Fruit fly (Drosophila melanogaster) whole organism, embryonic: ENCODE data around the gene Tao.

Source experiments
- Adf1 ChIP-seq: fragments of 200-800 bp; sonication (Bioruptor generic); IDR thresholded peaks from 2 replicates; pipeline ENCODE4 v1.3.6; 2022; ENCODE audit warnings: missing biosample characterization, missing genetic modification characterization
- Aef1 ChIP-seq: fragments of 200-800 bp; sonication (Bioruptor generic); IDR thresholded peaks from 3 replicates; pipeline ENCODE4 v1.3.6; 2022; ENCODE audit warnings: missing biosample characterization, missing genetic modification characterization
- Antp ChIP-seq: fragments of 200-800 bp; sonication (Bioruptor generic); optimal IDR thresholded peaks from 3 replicates; lab custom pipeline; 2016; ENCODE audit warnings: missing biosample characterization, missing genetic modification characterization
- Bgb ChIP-seq: fragments of 200-800 bp; sonication (Bioruptor generic); IDR thresholded peaks from 2 replicates; pipeline ENCODE4 v1.3.6; 2022; ENCODE audit warnings: missing biosample characterization, missing genetic modification characterization; ENCODE audit not compliant: partially characterized antibody
- CG10147 ChIP-seq: fragments of 200-800 bp; sonication (Bioruptor generic); optimal IDR thresholded peaks from 2 replicates; lab custom pipeline; 2019; ENCODE audit warnings: missing biosample characterization, mild to moderate bottlenecking, missing genetic modification characterization, moderate library complexity
- CG10209 ChIP-seq: fragments of 200-800 bp; sonication (Bioruptor generic); optimal IDR thresholded peaks from 3 replicates; lab custom pipeline; 2017; ENCODE audit warnings: missing biosample characterization, mild to moderate bottlenecking, missing genetic modification characterization, missing genetic modification reagents
- CG11695 ChIP-seq: fragments of 200-800 bp; sonication (Bioruptor generic); IDR thresholded peaks from 3 replicates; pipeline ENCODE4 v1.3.6; 2022; ENCODE audit warnings: missing biosample characterization, missing genetic modification characterization
- CG14441 ChIP-seq: fragments of 200-800 bp; sonication (Bioruptor generic); IDR thresholded peaks from 2 replicates; pipeline ENCODE4 v1.3.6; 2022; ENCODE audit warnings: missing biosample characterization, missing genetic modification characterization
- CG15479 ChIP-seq: fragments of 200-800 bp; sonication (Bioruptor generic); optimal IDR thresholded peaks from 3 replicates; lab custom pipeline; 2019; ENCODE audit warnings: missing biosample characterization, mild to moderate bottlenecking, missing genetic modification characterization, moderate library complexity
- CG15514 ChIP-seq: fragments of 200-800 bp; sonication (Bioruptor generic); optimal IDR thresholded peaks from 3 replicates; lab custom pipeline; 2017; ENCODE audit warnings: missing biosample characterization, missing genetic modification characterization, mild to moderate bottlenecking, moderate library complexity, missing genetic modification reagents
- CG32532 ChIP-seq: fragments of 200-800 bp; sonication (Bioruptor generic); IDR thresholded peaks from 2 replicates; pipeline ENCODE4 v1.3.6; 2022; ENCODE audit warnings: missing biosample characterization, missing genetic modification characterization
- CG34376 ChIP-seq: fragments of 200-800 bp; sonication (Bioruptor generic); optimal IDR thresholded peaks from 2 replicates; lab custom pipeline; 2018; ENCODE audit warnings: missing biosample characterization, mild to moderate bottlenecking, missing genetic modification characterization
- CG34422 ChIP-seq: fragments of 200-800 bp; sonication (Bioruptor generic); IDR thresholded peaks from 3 replicates; pipeline ENCODE4 v1.3.6; 2022; ENCODE audit warnings: missing biosample characterization, missing genetic modification characterization
- CG4360 ChIP-seq: fragments of 200-800 bp; sonication (Bioruptor generic); IDR thresholded peaks from 2 replicates; pipeline ENCODE4 v1.3.6; 2022; ENCODE audit warnings: missing biosample characterization, missing genetic modification characterization
- CG4617 ChIP-seq: fragments of 200-800 bp; sonication (Bioruptor generic); optimal IDR thresholded peaks from 3 replicates; lab custom pipeline; 2016; ENCODE audit warnings: missing biosample characterization, missing genetic modification characterization, borderline replicate concordance
- CG6272 ChIP-seq: fragments of 200-800 bp; sonication (Bioruptor generic); IDR thresholded peaks from 2 replicates; pipeline ENCODE4 v1.3.6; 2022; ENCODE audit warnings: missing biosample characterization, missing genetic modification characterization
- CG7839 ChIP-seq: fragments of 200-800 bp; sonication (Bioruptor generic); optimal IDR thresholded peaks from 3 replicates; lab custom pipeline; 2018; ENCODE audit warnings: missing biosample characterization, mild to moderate bottlenecking, missing genetic modification characterization, moderate library complexity
- CG7987 ChIP-seq: fragments of 200-800 bp; sonication (Bioruptor generic); optimal IDR thresholded peaks from 2 replicates; lab custom pipeline; 2018; ENCODE audit warnings: missing biosample characterization, mild to moderate bottlenecking, missing genetic modification characterization, moderate library complexity
- CG8478 ChIP-seq: fragments of >200 bp; optimal IDR thresholded peaks from 2 replicates; lab custom pipeline; 2018
- CoRest ChIP-seq: fragments of 200-800 bp; sonication (Bioruptor generic); optimal IDR thresholded peaks from 3 replicates; lab custom pipeline; 2018; ENCODE audit warnings: missing biosample characterization, mild to moderate bottlenecking, missing genetic modification characterization, moderate library complexity
- Dbx ChIP-seq: fragments of 200-800 bp; sonication (Bioruptor generic); IDR thresholded peaks from 3 replicates; pipeline ENCODE4 v1.3.6; 2022; ENCODE audit warnings: missing biosample characterization, missing genetic modification characterization
- Dref ChIP-seq: fragments of 200-800 bp; sonication (Bioruptor generic); IDR thresholded peaks from 2 replicates; pipeline ENCODE4 v1.3.6; 2022; ENCODE audit warnings: missing biosample characterization, missing genetic modification characterization
- Hey ChIP-seq: fragments of 200-800 bp; sonication (Bioruptor generic); optimal IDR thresholded peaks from 3 replicates; lab custom pipeline; 2018; ENCODE audit warnings: missing biosample characterization, mild to moderate bottlenecking, missing genetic modification characterization
- HmgZ ChIP-seq: fragments of 200-800 bp; sonication (Bioruptor generic); optimal IDR thresholded peaks from 2 replicates; lab custom pipeline; 2018; ENCODE audit warnings: missing biosample characterization, mild to moderate bottlenecking, missing genetic modification characterization
- Hr39 ChIP-seq: fragments of >200 bp; optimal IDR thresholded peaks from 2 replicates; lab custom pipeline; 2017
- Hr51 ChIP-seq, 2 experiments: fragments of 200-800 bp; sonication (Bioruptor generic); optimal IDR thresholded peaks; 2 replicates in 1 of 2; 3 replicates in 1 of 2; lab custom pipeline; 2016 to 2018; ENCODE audit warnings: missing biosample characterization in 2 of 2, missing genetic modification characterization in 2 of 2, mild to moderate bottlenecking in 1 of 2, moderate library complexity in 1 of 2
- Kr ChIP-seq: fragments of 200-800 bp; sonication (Bioruptor generic); optimal IDR thresholded peaks from 2 replicates; lab custom pipeline; 2017; ENCODE audit warnings: missing biosample characterization, mild to moderate bottlenecking, missing genetic modification characterization
- MBD-R2 ChIP-seq: fragments of 200-800 bp; sonication (Bioruptor generic); IDR thresholded peaks from 2 replicates; pipeline ENCODE4 v1.3.6; 2022; ENCODE audit warnings: missing biosample characterization, missing genetic modification characterization
- MESR4 ChIP-seq: fragments of 200-800 bp; sonication (Bioruptor generic); optimal IDR thresholded peaks from 2 replicates; lab custom pipeline; 2018; ENCODE audit warnings: missing biosample characterization, mild to moderate bottlenecking, missing genetic modification characterization, moderate library complexity
- Med ChIP-seq: fragments of 200-800 bp; sonication (Bioruptor generic); peaks from one replicate; lab custom pipeline; 2016; ENCODE audit warnings: missing biosample characterization, missing genetic modification characterization, mild to moderate bottlenecking, inconsistent platforms, moderate library complexity
- Usf ChIP-seq: fragments of 200-800 bp; sonication (Bioruptor generic); optimal IDR thresholded peaks from 2 replicates; lab custom pipeline; 2017; ENCODE audit warnings: missing genotype, missing biosample characterization, missing genetic modification characterization
- aop ChIP-seq: fragments of 200-800 bp; sonication (Bioruptor generic); IDR thresholded peaks from 2 replicates; pipeline ENCODE4 v1.3.6; 2022; ENCODE audit warnings: missing biosample characterization, missing genetic modification characterization
- btn ChIP-seq: fragments of 200-800 bp; sonication (Bioruptor generic); optimal IDR thresholded peaks from 2 replicates; lab custom pipeline; 2016; ENCODE audit warnings: missing biosample characterization, missing genetic modification characterization
- cg ChIP-seq: fragments of 200-800 bp; sonication (Bioruptor generic); optimal IDR thresholded peaks from 3 replicates; lab custom pipeline; 2019; ENCODE audit warnings: missing biosample characterization, mild to moderate bottlenecking, missing genetic modification characterization, moderate library complexity
- chinmo ChIP-seq: fragments of 200-800 bp; sonication (Bioruptor generic); IDR thresholded peaks from 4 replicates; pipeline ENCODE4 v1.3.6; 2022; ENCODE audit warnings: missing biosample characterization, missing genetic modification characterization; ENCODE audit not compliant: partially characterized antibody
- chm ChIP-seq: fragments of 200-800 bp; sonication (Bioruptor generic); IDR thresholded peaks from 2 replicates; pipeline ENCODE4 v1.3.6; 2022; ENCODE audit warnings: missing biosample characterization, missing genetic modification characterization
- ci ChIP-seq: fragments of 200-800 bp; sonication (Bioruptor generic); IDR thresholded peaks from 3 replicates; pipeline ENCODE4 v1.3.6; 2022; ENCODE audit warnings: missing biosample characterization, missing genetic modification characterization
- crp ChIP-seq, 2 experiments: fragments of 200-800 bp; sonication (Bioruptor generic); optimal IDR thresholded peaks; 2 replicates in 1 of 2; 3 replicates in 1 of 2; lab custom pipeline; 2017; ENCODE audit warnings: missing biosample characterization in 2 of 2, missing genetic modification characterization in 2 of 2, mild to moderate bottlenecking in 1 of 2, moderate library complexity in 1 of 2
- dmrt99B ChIP-seq: fragments of 200-800 bp; sonication (Bioruptor generic); optimal IDR thresholded peaks from 2 replicates; lab custom pipeline; 2018; ENCODE audit warnings: missing biosample characterization, mild to moderate bottlenecking, missing genetic modification characterization, moderate library complexity
- gcm2 ChIP-seq: fragments of 200-800 bp; sonication (Bioruptor generic); optimal IDR thresholded peaks from 2 replicates; lab custom pipeline; 2016; ENCODE audit warnings: missing biosample characterization, missing genetic modification characterization
- gfzf ChIP-seq: fragments of 200-800 bp; sonication (Bioruptor generic); optimal IDR thresholded peaks from 2 replicates; lab custom pipeline; 2016; ENCODE audit warnings: missing biosample characterization, mild to moderate bottlenecking, missing genetic modification characterization, moderate library complexity
- hbn ChIP-seq: fragments of 200-800 bp; sonication (Bioruptor generic); IDR thresholded peaks from 2 replicates; pipeline ENCODE4 v1.3.6; 2022; ENCODE audit warnings: missing biosample characterization, missing genetic modification characterization; ENCODE audit not compliant: partially characterized antibody
- insv ChIP-seq, 2 experiments: fragments of 200-800 bp; sonication (Bioruptor generic); optimal IDR thresholded peaks; 3 replicates each; lab custom pipeline; 2016 to 2018; ENCODE audit warnings: missing biosample characterization in 2 of 2, missing genetic modification characterization in 2 of 2
- mam ChIP-seq: fragments of 200-800 bp; sonication (Bioruptor generic); optimal IDR thresholded peaks from 3 replicates; lab custom pipeline; 2016; ENCODE audit warnings: missing biosample characterization, missing genetic modification characterization
- nau ChIP-seq: fragments of 200-800 bp; sonication (Bioruptor generic); optimal IDR thresholded peaks from 3 replicates; lab custom pipeline; 2017; ENCODE audit warnings: missing biosample characterization, mild to moderate bottlenecking, missing genetic modification characterization, missing genetic modification reagents
- pzg ChIP-seq: fragments of 200-800 bp; sonication (Bioruptor generic); optimal IDR thresholded peaks from 3 replicates; lab custom pipeline; 2018; ENCODE audit warnings: missing biosample characterization, mild to moderate bottlenecking, missing genetic modification characterization, moderate library complexity
- sna ChIP-seq: fragments of 200-800 bp; sonication (Bioruptor generic); IDR thresholded peaks from 2 replicates; pipeline ENCODE4 v1.3.6; 2022; ENCODE audit warnings: missing biosample characterization, missing genetic modification characterization; ENCODE audit not compliant: partially characterized antibody
- wor ChIP-seq: fragments of 200-800 bp; sonication (Bioruptor generic); IDR thresholded peaks from 2 replicates; pipeline ENCODE4 v1.3.6; 2022; ENCODE audit warnings: missing biosample characterization, missing genetic modification characterization

The Tao gene

DNA sequence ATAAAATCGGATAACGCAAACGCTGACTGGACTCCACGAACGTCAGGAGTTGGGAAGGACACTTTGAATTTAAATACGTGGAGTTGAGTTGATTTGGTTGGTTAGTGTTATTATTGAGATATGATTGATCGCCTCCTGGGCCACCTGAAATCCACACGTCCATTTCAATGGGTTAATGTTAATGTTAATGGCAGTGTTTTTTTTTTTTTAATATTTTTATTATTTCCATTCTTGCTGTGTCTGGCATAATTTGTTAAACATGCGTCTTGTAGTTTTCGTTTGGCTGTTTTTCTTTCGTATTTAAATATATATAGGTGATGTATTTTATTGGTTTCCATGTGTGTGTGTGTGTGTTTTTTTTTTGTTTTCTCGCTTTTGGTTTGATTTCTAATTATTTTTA lies 48.0 kb downstream of the Tao start, which contains the start of gene CG12231:
CG12231 (minus strand) TSS at position 101 of the 400 bp plus-strand sequence.
- no peak for TF ChIP-seq Aef1
- TF ChIP-seq mam (GFP tag; lab: Kevin White, UChicago): no peak
- TF ChIP-seq Antp: no peak
- no peak for TF ChIP-seq dmrt99B (tag; lab: Kevin White, UChicago)
- TF ChIP-seq Hey (tag; lab: Kevin White, UChicago): no peak
- TF ChIP-seq, all 482 proteins: peak for 0

DNA sequence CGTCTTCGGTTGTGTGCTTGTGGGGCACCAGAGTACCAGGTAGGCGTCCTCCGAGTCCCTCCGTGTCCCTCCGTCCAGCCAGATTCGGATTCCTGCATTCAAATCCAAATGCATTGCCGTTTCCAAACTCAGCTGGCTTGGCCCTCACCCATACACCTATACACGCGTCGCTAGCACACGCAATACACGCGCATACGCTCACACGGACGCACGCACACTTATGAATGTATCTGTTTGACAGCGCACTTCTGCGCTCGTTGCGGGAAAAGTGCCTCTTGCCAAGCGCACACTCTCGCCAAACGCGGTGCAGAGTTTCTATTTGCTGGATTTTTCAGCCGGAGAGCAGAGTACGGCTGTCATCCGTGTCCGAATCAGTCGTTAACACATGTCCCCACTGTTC lies 57.0 kb downstream of the Tao start:
- TF ChIP-seq HmgZ (tag; lab: Kevin White, UChicago) (peak; percentile 44), CG8478 (lab: Kevin White, UChicago) (peak; percentile 95), Bgb (peak; percentile 12; the same call in 1 of the 2 replicates), Kr (GFP tag; lab: Kevin White, UChicago) (no peak), Adf1 (GFP tag; lab: Robert Waterston, UW) (peak; percentile 76), Dref (GFP tag; lab: Robert Waterston, UW) (0 out of 2 replicates have a peak, but pooled peaks have one; percentile 15), MESR4 (GFP tag; lab: Kevin White, UChicago) (peak; percentile 42), Dbx (GFP tag; lab: Robert Waterston, UW) (no peak), sna (GFP tag; lab: Robert Waterston, UW) (0 out of 2 replicates have a peak, but pooled peaks have one; percentile 14), Usf (GFP tag; lab: Kevin White, UChicago) (no peak), chinmo (GFP tag; lab: Robert Waterston, UW) (peak; percentile 67; the same call in 1 of the 4 replicates), CG32532 (GFP tag; lab: Robert Waterston, UW) (peak; percentile 38), insv (GFP tag; optimal IDR thresholded peaks at IDR 0.05; lab: Kevin White, UChicago) (no peak), aop (GFP tag; lab: Robert Waterston, UW) (no peak), Med (GFP tag; lab: Kevin White, UChicago) (peak; percentile 23), CG15479 (GFP tag; lab: Kevin White, UChicago) (peak; percentile 63), CG15514 (no peak), Hr39 (lab: Kevin White, UChicago) (no peak), MBD-R2 (GFP tag; lab: Robert Waterston, UW) (peak; percentile 28; the same call in 1 of the 2 replicates), CG10147 (GFP tag; lab: Kevin White, UChicago) (no peak), crp (GFP tag; optimal IDR thresholded peaks at IDR 0.05; lab: Kevin White, UChicago) (peak in 1 of 2 experiments; percentile 29), CG14441 (GFP tag; lab: Robert Waterston, UW) (no peak), CG4617 (GFP tag; lab: Kevin White, UChicago) (peak; percentile 40), CoRest (peak; percentile 94), CG10209 (GFP tag; lab: Kevin White, UChicago) (no peak), nau (no peak), CG7987 (GFP tag; lab: Kevin White, UChicago) (no peak), cg (GFP tag; lab: Kevin White, UChicago) (peak; percentile 97), CG6272 (GFP tag; lab: Robert Waterston, UW) (0 out of 2 replicates have a peak, but pooled peaks have one; percentile 20), CG34422 (GFP tag; lab: Robert Waterston, UW) (peak; percentile 48; the same call in 1 of the 3 replicates), CG11695 (GFP tag; lab: Robert Waterston, UW) (no peak), gcm2 (GFP tag; lab: Kevin White, UChicago) (no peak), hbn (GFP tag; lab: Robert Waterston, UW) (no peak), pzg (GFP tag; lab: Kevin White, UChicago) (peak; percentile 21), CG34376 (no peak), CG7839 (tag; lab: Kevin White, UChicago) (no peak), gfzf (GFP tag; lab: Kevin White, UChicago) (no peak), wor (GFP tag; lab: Robert Waterston, UW) (no peak), Hr51 (GFP tag; optimal IDR thresholded peaks at IDR 0.05; lab: Kevin White, UChicago) (no peak), CG4360 (GFP tag; lab: Robert Waterston, UW) (no peak), chm (GFP tag; lab: Robert Waterston, UW) (0 out of 2 replicates have a peak, but pooled peaks have one; percentile 55), ci (GFP tag; lab: Robert Waterston, UW) (0 out of 3 replicates have a peak, but pooled peaks have one; percentile 31), btn (no peak)
